Fruit fly (Drosophila melanogaster): Measurements from ENCODE around the gene CG34427.

The CG34427 gene

DNA sequence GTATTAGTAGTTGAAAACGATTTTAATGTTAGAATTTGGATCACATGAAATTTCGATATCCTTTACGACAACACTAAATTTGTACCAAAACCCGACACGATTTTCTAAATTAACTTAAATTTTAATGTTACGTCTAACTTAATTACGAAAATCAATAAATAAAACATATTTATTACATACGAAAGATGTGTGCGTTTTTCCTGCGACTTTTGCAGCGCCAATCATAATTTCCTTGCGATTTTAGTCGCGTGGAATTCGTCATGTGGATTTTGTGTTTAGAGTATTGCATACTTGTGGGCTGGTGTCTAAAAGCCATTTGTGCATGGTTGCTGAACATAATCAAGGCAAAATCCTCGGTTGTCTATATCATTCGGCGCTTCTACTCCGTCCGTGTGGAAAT, 6.0 kb upstream of the CG34427 start:
- peak; percentile 3 for TF ChIP-seq bab1 (GFP tag; optimal IDR thresholded peaks at IDR 0.05)
- no peak for TF ChIP-seq Clk (GFP tag; optimal IDR thresholded peaks at IDR 0.05)
- TF ChIP-seq kay (GFP tag; ENCODE audit: borderline replicate concordance), result peak; percentile 92

DNA sequence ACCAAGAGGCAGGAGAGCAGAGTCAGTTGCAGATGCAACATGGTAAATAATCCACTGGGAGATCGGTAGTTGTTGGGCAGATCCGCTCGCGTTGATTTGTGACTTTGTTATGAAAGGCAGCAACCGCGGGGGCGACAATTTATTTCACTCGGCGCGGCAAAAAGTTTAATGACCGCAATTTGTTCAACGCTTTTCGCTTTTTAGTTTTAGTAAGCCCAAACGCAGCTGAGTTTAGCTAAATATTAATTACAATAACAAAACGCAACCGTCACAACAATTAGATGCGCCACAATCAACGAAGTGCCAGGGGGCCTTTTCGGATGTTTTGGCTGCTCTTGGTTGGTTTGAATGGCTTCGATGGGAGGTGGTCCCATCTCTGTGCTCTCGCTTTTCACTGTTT, 4.1 kb upstream of the CG34427 start, which contains the start of gene CG13310:
TSS of gene CG13310 (minus strand) at position 101 of the 400 bp plus-strand sequence.
- TF ChIP-seq kay (GFP tag; ENCODE audit: borderline replicate concordance) (no peak), cnc (optimal IDR thresholded peaks at IDR 0.05) (no peak), CG7101 (tag; optimal IDR thresholded peaks at IDR 0.05) (no peak), Hr96 (GFP tag; optimal IDR thresholded peaks at IDR 0.05) (no peak), Clk (GFP tag; optimal IDR thresholded peaks at IDR 0.05) (no peak), Crg-1 (GFP tag; optimal IDR thresholded peaks at IDR 0.05) (no peak), bab1 (GFP tag; optimal IDR thresholded peaks at IDR 0.05) (no peak), pad (GFP tag; optimal IDR thresholded peaks at IDR 0.05) (no peak), CG33017 (tag; optimal IDR thresholded peaks at IDR 0.05) (no peak), cic (GFP tag; optimal IDR thresholded peaks at IDR 0.05) (no peak)

dm6 chr3L:8802064-8802463, 2.5 kb upstream of the CG34427 start, which contains the start of the genes CG13311 and CG34426:
Gene CG13311, minus strand, starts transcription at chr3L:8802164.
Gene CG34426, plus strand, starts transcription at chr3L:8802463.
- peak; percentile 4 for TF ChIP-seq cic (GFP tag; optimal IDR thresholded peaks at IDR 0.05)
- TF ChIP-seq bab1 (GFP tag; optimal IDR thresholded peaks at IDR 0.05), result no peak
- TF ChIP-seq Clk (GFP tag; optimal IDR thresholded peaks at IDR 0.05), result no peak

DNA sequence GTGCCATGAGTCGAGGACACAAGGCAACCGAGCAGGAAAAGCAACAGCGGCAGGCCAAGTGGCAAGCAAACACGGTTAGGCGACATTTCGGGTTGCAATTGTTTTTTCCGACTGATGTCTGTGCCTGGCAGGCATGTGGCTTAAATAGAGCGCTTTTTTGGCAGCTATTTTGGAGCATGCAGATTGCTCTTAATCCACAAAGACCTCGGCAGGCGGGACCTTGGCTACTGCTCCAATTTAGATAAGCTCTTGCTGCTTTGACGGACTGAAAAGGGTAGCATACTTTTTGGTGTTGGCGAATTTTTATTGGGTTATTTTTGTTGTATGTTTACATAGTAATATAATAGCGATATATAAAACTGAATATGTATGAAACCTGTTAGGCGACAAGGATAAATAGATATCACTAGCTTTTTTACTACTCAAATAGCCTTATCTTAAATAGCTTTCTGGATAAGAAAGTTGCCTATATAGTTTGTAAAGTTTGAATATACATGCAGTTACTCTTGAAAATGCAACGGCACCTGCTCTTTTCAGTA, 2.6 kb downstream of the CG34427 start, which contains the start of the genes CG13312 and CG32024:
TSS of gene CG13312 (minus strand) at position 101 of the 539 bp plus-strand sequence.
TSS of gene CG32024 (plus strand) at position 489 of the 539 bp plus-strand sequence.
- TF ChIP-seq cnc (optimal IDR thresholded peaks at IDR 0.05) (no peak), CG33017 (tag; optimal IDR thresholded peaks at IDR 0.05) (peak; percentile 31)

DNA sequence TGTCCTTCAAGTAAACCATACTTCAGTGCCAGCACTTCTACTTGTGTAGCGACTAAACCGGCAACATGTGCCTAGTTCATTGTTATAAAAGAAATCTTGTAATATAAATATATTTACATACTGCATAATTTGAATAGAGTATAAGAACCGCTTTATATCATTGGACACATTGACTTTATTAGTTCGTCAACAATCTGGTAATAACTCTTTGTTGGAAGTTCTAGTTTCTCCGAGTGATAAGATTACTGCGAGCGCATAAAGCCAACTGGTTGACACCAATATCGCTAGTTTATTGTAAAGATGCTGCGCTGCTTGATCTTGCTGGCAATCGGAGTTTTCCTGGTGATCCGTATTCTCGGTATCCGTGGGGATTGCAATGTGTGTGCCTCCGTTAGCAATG, 3.7 kb downstream of the CG34427 start, which contains the start of gene CG13308:
TSS of gene CG13308 (plus strand) at position 301 of the 400 bp plus-strand sequence.
- TF ChIP-seq Crg-1 (GFP tag; optimal IDR thresholded peaks at IDR 0.05) (no peak), CG1620 (GFP tag; optimal IDR thresholded peaks at IDR 0.05) (no peak), kay (GFP tag; ENCODE audit: borderline replicate concordance) (no peak), CG12768 (GFP tag; optimal IDR thresholded peaks at IDR 0.05) (no peak), pad (GFP tag; optimal IDR thresholded peaks at IDR 0.05) (no peak), CG33017 (tag; optimal IDR thresholded peaks at IDR 0.05) (no peak), CG7101 (tag; optimal IDR thresholded peaks at IDR 0.05) (no peak), ovo (GFP tag; optimal IDR thresholded peaks at IDR 0.05) (no peak), Clk (GFP tag; optimal IDR thresholded peaks at IDR 0.05) (no peak), CG14711 (tag; optimal IDR thresholded peaks at IDR 0.05) (no peak), CG7045 (GFP tag; optimal IDR thresholded peaks at IDR 0.05) (no peak), Mnt (GFP tag; optimal IDR thresholded peaks at IDR 0.05) (no peak), Hr96 (GFP tag; optimal IDR thresholded peaks at IDR 0.05) (no peak), cic (GFP tag; optimal IDR thresholded peaks at IDR 0.05) (no peak), cnc (optimal IDR thresholded peaks at IDR 0.05) (no peak)

- no peak for TF ChIP-seq toe (GFP tag; optimal IDR thresholded peaks at IDR 0.05)
- TF ChIP-seq Crg-1 (GFP tag; optimal IDR thresholded peaks at IDR 0.05), result no peak
- no peak for TF ChIP-seq cic (GFP tag; optimal IDR thresholded peaks at IDR 0.05)
- no peak for TF ChIP-seq CG1620 (GFP tag; optimal IDR thresholded peaks at IDR 0.05)
- TF ChIP-seq CG33017 (tag; optimal IDR thresholded peaks at IDR 0.05), result no peak
- no peak for TF ChIP-seq CG7101 (tag; optimal IDR thresholded peaks at IDR 0.05)
- no peak for TF ChIP-seq kay (GFP tag; ENCODE audit: borderline replicate concordance)
- no peak for TF ChIP-seq Clk (GFP tag; optimal IDR thresholded peaks at IDR 0.05)
- TF ChIP-seq CG14711 (tag; optimal IDR thresholded peaks at IDR 0.05), result no peak
- no peak for TF ChIP-seq pad (GFP tag; optimal IDR thresholded peaks at IDR 0.05)
- TF ChIP-seq bab1 (GFP tag; optimal IDR thresholded peaks at IDR 0.05), result no peak
- TF ChIP-seq CG11617 (GFP tag; optimal IDR thresholded peaks at IDR 0.05), result no peak
- no peak for TF ChIP-seq tj (GFP tag; optimal IDR thresholded peaks at IDR 0.05)
- no peak for TF ChIP-seq CG5204 (GFP tag; optimal IDR thresholded peaks at IDR 0.05)
- no peak for TF ChIP-seq ovo (GFP tag; optimal IDR thresholded peaks at IDR 0.05)
- no peak for TF ChIP-seq Mnt (GFP tag; optimal IDR thresholded peaks at IDR 0.05)
- no peak for TF ChIP-seq CG7045 (GFP tag; optimal IDR thresholded peaks at IDR 0.05)
- no peak for TF ChIP-seq CG12768 (GFP tag; optimal IDR thresholded peaks at IDR 0.05)
- TF ChIP-seq Hr96 (GFP tag; optimal IDR thresholded peaks at IDR 0.05), result no peak
Measured at dm6 chr3L:8810095-8810494, 5.5 kb downstream of the CG34427 start, which contains the start of gene CG13309. Gene CG13309, plus strand, starts transcription at chr3L:8810395.

DNA sequence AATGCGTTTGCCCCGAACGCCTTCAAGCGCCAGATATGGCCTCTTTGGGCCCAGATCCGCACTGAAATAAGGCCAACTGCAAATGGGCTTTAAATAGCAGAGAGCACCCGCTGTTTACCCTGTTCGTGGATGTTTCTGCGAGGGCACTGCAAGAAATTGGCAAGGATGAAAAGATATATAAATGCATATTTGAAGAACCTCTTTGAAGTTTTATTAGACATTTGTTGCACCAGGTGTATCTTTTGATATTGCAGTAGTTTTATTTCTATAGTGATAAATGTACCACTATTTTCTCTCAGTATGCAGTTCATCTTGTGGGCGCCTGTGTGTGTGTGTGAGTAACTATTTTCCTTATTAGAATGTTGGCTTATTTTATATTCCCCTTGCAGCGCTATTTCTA, 8.9 kb downstream of the CG34427 start:
- TF ChIP-seq toe (GFP tag; optimal IDR thresholded peaks at IDR 0.05) (peak; percentile 5), CG7045 (GFP tag; optimal IDR thresholded peaks at IDR 0.05) (no peak)

DNA sequence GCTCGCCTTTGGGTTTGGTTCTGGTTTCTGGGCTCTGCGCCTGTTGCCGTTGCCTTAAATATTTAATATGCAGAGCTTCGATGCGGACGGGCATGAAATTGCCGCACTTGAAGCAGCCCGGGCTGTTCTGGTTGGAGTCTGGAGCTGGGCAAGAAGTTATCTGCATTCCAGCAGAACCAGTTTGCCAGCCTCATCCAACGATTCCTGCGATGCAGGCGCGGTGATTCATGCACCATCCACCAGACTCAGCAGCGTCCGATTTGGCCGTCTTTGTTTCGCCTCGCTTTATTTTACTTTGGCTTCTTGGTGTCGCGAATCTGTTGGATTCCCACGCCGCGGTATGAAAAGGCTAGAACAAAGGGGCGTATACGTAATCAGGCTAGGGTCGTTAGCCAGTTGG, 14.9 kb downstream of the CG34427 start:
- TF ChIP-seq CG12768 (GFP tag; optimal IDR thresholded peaks at IDR 0.05) (no peak), CG7101 (tag; optimal IDR thresholded peaks at IDR 0.05) (no peak), CG7045 (GFP tag; optimal IDR thresholded peaks at IDR 0.05) (no peak), CG33017 (tag; optimal IDR thresholded peaks at IDR 0.05) (no peak), kay (GFP tag; ENCODE audit: borderline replicate concordance) (no peak), tj (GFP tag; optimal IDR thresholded peaks at IDR 0.05) (no peak), pad (GFP tag; optimal IDR thresholded peaks at IDR 0.05) (no peak), bab1 (GFP tag; optimal IDR thresholded peaks at IDR 0.05) (no peak), Mnt (GFP tag; optimal IDR thresholded peaks at IDR 0.05) (no peak), Hr96 (GFP tag; optimal IDR thresholded peaks at IDR 0.05) (no peak)
